Worm (Caenorhabditis elegans) whole organism, L2 larva: Measurements from ENCODE around the gene ncx-5.

Source experiments
- C34F6.9 ChIP-seq: fragments of 150-350 bp; optimal IDR thresholded peaks from 2 replicates; lab custom pipeline; 2014; ENCODE audit warnings: missing biosample characterization, missing genetic modification characterization
- F13H6.1 ChIP-seq: sonication (generic microtip); optimal IDR thresholded peaks from 2 replicates; lab custom pipeline; 2016; ENCODE audit warnings: missing genetic modification characterization, missing compliant biosample characterization
- R02D3.7 ChIP-seq: fragments of 150-350 bp; optimal IDR thresholded peaks from 2 replicates; lab custom pipeline; 2014; ENCODE audit warnings: missing biosample characterization, missing genetic modification characterization
- Y55F3AM.14 ChIP-seq: fragments of 200-800 bp; sonication (Bioruptor generic); optimal IDR thresholded peaks from 2 replicates; lab custom pipeline; 2018; ENCODE audit warnings: mild to moderate bottlenecking, missing genetic modification characterization, missing compliant biosample characterization
- alr-1 ChIP-seq: fragments of 150-350 bp; optimal IDR thresholded peaks from 2 replicates; lab custom pipeline; 2014; ENCODE audit warnings: missing biosample characterization, missing genetic modification characterization
- aly-2 ChIP-seq: fragments of 150-350 bp; optimal IDR thresholded peaks from 2 replicates; lab custom pipeline; 2014; ENCODE audit warnings: missing biosample characterization, missing genetic modification characterization
- blmp-1 ChIP-seq: sonication (generic microtip); optimal IDR thresholded peaks from 2 replicates; lab custom pipeline; 2017; ENCODE audit warnings: missing genetic modification characterization, mild to moderate bottlenecking, missing compliant biosample characterization, antibody characterized with exemption, moderate library complexity; ENCODE audit not compliant: insufficient read depth
- ceh-16 ChIP-seq: fragments of 150-350 bp; optimal IDR thresholded peaks from 2 replicates; lab custom pipeline; 2014; ENCODE audit warnings: missing biosample characterization, missing genetic modification characterization
- ceh-82 ChIP-seq: fragments of 150-350 bp; optimal IDR thresholded peaks from 2 replicates; lab custom pipeline; 2014; ENCODE audit warnings: missing biosample characterization, missing genetic modification characterization
- egl-27 ChIP-seq: sonication (generic microtip); optimal IDR thresholded peaks from 3 replicates; lab custom pipeline; 2017; ENCODE audit warnings: missing biosample characterization, missing genetic modification reagents, missing genetic modification characterization
- elt-1 ChIP-seq: fragments of 150-350 bp; optimal IDR thresholded peaks from 2 replicates; lab custom pipeline; 2014; ENCODE audit warnings: missing biosample characterization, missing genetic modification characterization
- elt-3 ChIP-seq: sonication (generic microtip); optimal IDR thresholded peaks from 2 replicates; lab custom pipeline; 2017; ENCODE audit warnings: missing biosample characterization, missing genetic modification characterization
- fos-1 ChIP-seq: fragments of 150-350 bp; optimal IDR thresholded peaks from 2 replicates; lab custom pipeline; 2014; ENCODE audit warnings: missing biosample characterization, missing genetic modification characterization
- gmeb-1 ChIP-seq: fragments of 150-350 bp; optimal IDR thresholded peaks from 2 replicates; lab custom pipeline; 2014; ENCODE audit warnings: missing biosample characterization, missing genetic modification characterization
- lin-11 ChIP-seq: fragments of 150-350 bp; sonication (generic microtip); optimal IDR thresholded peaks from 2 replicates; lab custom pipeline; 2014; ENCODE audit warnings: missing biosample characterization, missing genetic modification characterization, inconsistent platforms, mixed read lengths
- lin-13 ChIP-seq: fragments of 150-350 bp; optimal IDR thresholded peaks from 2 replicates; lab custom pipeline; 2014; ENCODE audit warnings: missing biosample characterization, missing genetic modification reagents, missing genetic modification characterization
- lin-39 ChIP-seq: fragments of 150-350 bp; optimal IDR thresholded peaks from 2 replicates; lab custom pipeline; 2014; ENCODE audit warnings: missing biosample characterization, missing genetic modification reagents, missing genetic modification characterization
- mab-5 ChIP-seq: fragments of 150-350 bp; optimal IDR thresholded peaks from 2 replicates; lab custom pipeline; 2014; ENCODE audit warnings: missing biosample characterization, missing genetic modification characterization
- mbf-1 ChIP-seq: sonication (generic microtip); optimal IDR thresholded peaks from 2 replicates; lab custom pipeline; 2017; ENCODE audit warnings: missing biosample characterization, missing genetic modification characterization
- mdl-1 ChIP-seq, 2 experiments: fragments of 150-350 bp in 1 of 2; sonication (generic microtip) in 1 of 2; optimal IDR thresholded peaks; 2 replicates each; lab custom pipeline; 2017; ENCODE audit warnings: missing biosample characterization in 2 of 2, missing genetic modification characterization in 2 of 2
- nhr-10 ChIP-seq: sonication (generic microtip); optimal IDR thresholded peaks from 2 replicates; lab custom pipeline; 2017; ENCODE audit warnings: missing biosample characterization, missing genetic modification characterization
- nhr-11 ChIP-seq: fragments of 150-350 bp; optimal IDR thresholded peaks from 2 replicates; lab custom pipeline; 2014; ENCODE audit warnings: missing biosample characterization, missing genetic modification characterization
- nhr-12 ChIP-seq: fragments of 150-350 bp; optimal IDR thresholded peaks from 2 replicates; lab custom pipeline; 2014; ENCODE audit warnings: missing biosample characterization, missing genetic modification characterization
- nhr-129 ChIP-seq: fragments of 150-350 bp; optimal IDR thresholded peaks from 2 replicates; lab custom pipeline; 2014; ENCODE audit warnings: missing biosample characterization, missing genetic modification characterization
- nhr-21 ChIP-seq: fragments of 150-350 bp; optimal IDR thresholded peaks from 2 replicates; lab custom pipeline; 2014; ENCODE audit warnings: missing biosample characterization, missing genetic modification characterization
- nhr-237 ChIP-seq: fragments of 150-350 bp; optimal IDR thresholded peaks from 2 replicates; lab custom pipeline; 2014; ENCODE audit warnings: missing biosample characterization, missing genetic modification characterization
- nhr-25 ChIP-seq: fragments of 150-350 bp; sonication (generic microtip); optimal IDR thresholded peaks from 3 replicates; lab custom pipeline; 2014; ENCODE audit warnings: missing biosample characterization, missing genetic modification characterization
- nhr-6 ChIP-seq: fragments of 150-350 bp; optimal IDR thresholded peaks from 2 replicates; lab custom pipeline; 2014; ENCODE audit warnings: missing biosample characterization, missing genetic modification characterization
- peb-1 ChIP-seq: fragments of 150-350 bp; optimal IDR thresholded peaks from 2 replicates; lab custom pipeline; 2014; ENCODE audit warnings: missing biosample characterization, missing genetic modification characterization
- sem-4 ChIP-seq: fragments of 150-350 bp; optimal IDR thresholded peaks from 2 replicates; lab custom pipeline; 2014; ENCODE audit warnings: missing biosample characterization, missing genetic modification reagents, missing genetic modification characterization
- skn-1 ChIP-seq: sonication (generic microtip); optimal IDR thresholded peaks from 2 replicates; lab custom pipeline; 2017; ENCODE audit warnings: missing biosample characterization, missing genetic modification characterization
- sma-9 ChIP-seq, 2 experiments: fragments of 150-350 bp in 1 of 2; sonication (generic microtip) in 1 of 2; optimal IDR thresholded peaks; 2 replicates each; lab custom pipeline; 2014 to 2016; ENCODE audit warnings: missing genetic modification characterization in 2 of 2, mild to moderate bottlenecking in 1 of 2, missing biosample characterization in 1 of 2, missing compliant biosample characterization in 1 of 2, missing genetic modification reagents in 1 of 2, moderate library complexity in 1 of 2
- snpc-4 ChIP-seq: fragments of 150-350 bp; optimal IDR thresholded peaks from 2 replicates; lab custom pipeline; 2014; ENCODE audit warnings: missing biosample characterization, missing genetic modification characterization
- unc-39 ChIP-seq: fragments of 150-350 bp; optimal IDR thresholded peaks from 2 replicates; lab custom pipeline; 2014; ENCODE audit warnings: missing biosample characterization, missing genetic modification characterization
- unc-62 ChIP-seq: fragments of 150-350 bp; optimal IDR thresholded peaks from 2 replicates; lab custom pipeline; 2014; ENCODE audit warnings: missing biosample characterization, missing genetic modification reagents, missing genetic modification characterization
- zag-1 ChIP-seq: fragments of 150-350 bp; optimal IDR thresholded peaks from 2 replicates; lab custom pipeline; 2014; ENCODE audit warnings: missing biosample characterization, missing genetic modification characterization
- ztf-11 ChIP-seq: sonication (generic microtip); optimal IDR thresholded peaks from 2 replicates; lab custom pipeline; 2017; ENCODE audit warnings: missing biosample characterization, missing genetic modification characterization
- ztf-4 ChIP-seq: fragments of 150-350 bp; optimal IDR thresholded peaks from 2 replicates; lab custom pipeline; 2014; ENCODE audit warnings: missing biosample characterization, missing genetic modification characterization

Gene ncx-5

DNA sequence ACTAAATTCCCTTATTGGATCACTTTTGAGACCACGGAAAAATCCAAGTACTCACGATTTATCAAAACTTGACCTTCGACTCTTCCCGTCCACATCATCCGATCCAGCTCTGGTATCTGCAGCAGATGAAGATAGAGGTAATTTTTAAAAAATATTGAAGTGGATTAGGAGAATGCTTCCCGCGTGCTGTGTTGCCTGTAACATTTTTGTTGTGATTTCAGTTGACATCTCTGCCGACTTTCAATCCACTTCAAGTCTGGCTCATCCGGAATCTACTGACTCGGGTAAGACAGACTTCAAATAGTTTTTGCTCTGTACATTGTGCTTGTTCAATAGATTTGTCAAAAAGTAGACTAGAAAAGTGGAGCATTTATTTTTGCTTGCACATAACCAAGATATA is 14.5 kb downstream of the ncx-5 start:
- TF ChIP-seq F13H6.1 (tag; lab: Kevin White, UChicago) (no peak), mbf-1 (tag; lab: Kevin White, UChicago) (no peak), nhr-25 (tag; lab: Kevin White, UChicago) (no peak), alr-1 (tag; lab: Kevin White, UChicago) (no peak), skn-1 (no peak), elt-3 (no peak), mdl-1 (tag; optimal IDR thresholded peaks at IDR 0.05; lab: Kevin White, UChicago) (no peak), peb-1 (tag; lab: Kevin White, UChicago) (no peak), lin-13 (no peak), sem-4 (no peak), unc-39 (tag; lab: Kevin White, UChicago) (no peak), nhr-237 (tag; lab: Kevin White, UChicago) (no peak), gmeb-1 (tag; lab: Kevin White, UChicago) (no peak), fos-1 (tag; lab: Kevin White, UChicago) (no peak), nhr-11 (tag; lab: Kevin White, UChicago) (no peak), nhr-129 (tag; lab: Kevin White, UChicago) (no peak), ceh-16 (no peak), lin-11 (no peak)

DNA sequence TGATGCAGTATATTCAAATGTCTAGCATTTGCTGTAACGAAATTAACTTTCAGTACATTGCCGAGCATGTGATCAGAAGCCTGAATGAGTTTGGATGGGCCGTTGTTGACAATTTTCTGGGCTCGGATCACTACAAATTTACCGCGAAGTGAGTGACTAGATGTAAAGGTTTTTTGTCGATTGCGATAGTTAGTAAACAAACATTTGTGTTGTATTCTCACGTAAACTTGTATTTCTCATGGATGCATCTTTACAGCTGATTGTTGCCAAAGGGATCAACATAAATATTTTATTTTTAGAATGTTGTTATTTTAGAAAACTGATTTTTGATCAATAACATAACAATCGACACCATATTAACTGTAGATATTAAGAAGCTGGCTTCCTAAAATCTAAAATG is 15.9 kb downstream of the ncx-5 start:
- TF ChIP-seq mdl-1 (tag; optimal IDR thresholded peaks at IDR 0.05; lab: Kevin White, UChicago) (no peak), sem-4 (no peak), ztf-4 (tag; lab: Kevin White, UChicago) (no peak), ztf-11 (tag; lab: Kevin White, UChicago) (no peak), unc-39 (tag; lab: Kevin White, UChicago) (no peak), ceh-16 (no peak), nhr-21 (tag; lab: Kevin White, UChicago) (no peak), zag-1 (no peak), egl-27 (tag; lab: Kevin White, UChicago) (no peak), nhr-237 (tag; lab: Kevin White, UChicago) (no peak), F13H6.1 (tag; lab: Kevin White, UChicago) (no peak), R02D3.7 (tag; lab: Kevin White, UChicago) (no peak), snpc-4 (tag; lab: Kevin White, UChicago) (no peak), blmp-1 (no peak), lin-39 (tag; lab: Kevin White, UChicago) (no peak), nhr-10 (tag; lab: Kevin White, UChicago) (no peak)
- TF ChIP-seq, all 48 proteins: peak for 0

DNA sequence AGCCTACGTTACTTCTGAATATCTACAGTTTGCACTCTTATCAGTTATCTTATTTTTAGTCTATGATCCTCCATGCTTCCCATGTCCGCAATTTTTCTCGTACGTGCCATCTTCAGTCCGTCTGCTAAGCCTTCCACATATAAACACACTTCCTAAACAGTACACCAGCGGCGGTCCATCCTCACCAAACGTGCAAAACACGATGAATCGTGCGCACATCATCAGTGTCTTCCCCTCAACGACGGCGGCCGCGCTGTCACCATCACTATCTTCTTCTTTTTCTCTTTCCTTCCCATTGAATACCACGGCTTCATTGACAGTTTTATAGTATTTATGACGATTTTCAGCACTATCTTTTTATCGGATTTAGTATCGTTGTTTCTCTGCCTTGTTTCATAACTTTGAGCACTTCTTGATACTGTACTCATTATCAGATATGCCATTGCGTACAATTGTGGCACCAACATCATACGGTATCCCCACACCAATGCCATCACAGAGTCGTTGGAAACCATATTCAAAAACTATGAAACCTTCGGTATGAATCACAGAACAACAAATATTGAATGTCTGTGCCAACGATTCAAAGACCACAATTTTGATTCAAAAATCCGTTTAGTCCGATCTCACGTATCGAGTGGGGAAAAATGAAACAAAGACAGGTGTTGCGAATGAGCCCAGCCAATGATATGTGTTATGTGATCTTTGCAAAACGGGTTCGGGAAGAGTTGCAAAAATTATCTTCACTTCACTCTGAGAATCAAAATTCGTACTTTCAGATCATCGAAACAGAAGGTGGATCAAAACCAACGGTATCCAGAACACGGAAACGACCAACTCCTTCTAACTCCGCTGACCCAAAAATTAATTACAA is 16.8 kb downstream of the ncx-5 start:
- TF ChIP-seq nhr-21 (tag; lab: Kevin White, UChicago) (peak; percentile 43), Y55F3AM.14 (GFP tag; lab: Kevin White, UChicago) (peak; percentile 21), elt-1 (no peak), sma-9 (GFP tag; optimal IDR thresholded peaks at IDR 0.05; lab: Kevin White, UChicago) (peak; percentile 36), sma-9 (tag; optimal IDR thresholded peaks at IDR 0.05; lab: Kevin White, UChicago) (no peak), ztf-11 (tag; lab: Kevin White, UChicago) (no peak), C34F6.9 (tag; lab: Kevin White, UChicago) (no peak), mab-5 (tag; lab: Kevin White, UChicago) (no peak)

DNA sequence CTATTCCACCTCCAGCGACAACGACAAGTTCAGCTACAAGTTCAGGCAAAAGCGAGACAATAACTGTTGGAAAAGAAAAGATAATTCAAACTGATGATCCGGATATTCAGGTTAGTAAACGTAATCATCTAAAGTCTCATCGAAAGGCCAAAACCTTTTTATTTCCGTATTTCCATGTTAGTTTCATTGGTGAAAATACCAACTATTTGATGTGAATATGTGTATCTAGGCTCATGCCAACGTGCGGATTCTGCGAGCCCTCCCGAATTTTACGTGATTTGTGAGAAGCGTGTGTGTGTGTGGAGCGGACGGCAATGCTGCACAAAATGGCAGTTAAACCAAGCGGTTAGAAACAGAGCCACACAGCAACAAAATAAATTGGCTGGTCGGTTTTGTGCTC is 18.9 kb downstream of the ncx-5 start:
- TF ChIP-seq alr-1 (tag; lab: Kevin White, UChicago), result no peak
- TF ChIP-seq nhr-129 (tag; lab: Kevin White, UChicago), result peak; percentile 27

DNA sequence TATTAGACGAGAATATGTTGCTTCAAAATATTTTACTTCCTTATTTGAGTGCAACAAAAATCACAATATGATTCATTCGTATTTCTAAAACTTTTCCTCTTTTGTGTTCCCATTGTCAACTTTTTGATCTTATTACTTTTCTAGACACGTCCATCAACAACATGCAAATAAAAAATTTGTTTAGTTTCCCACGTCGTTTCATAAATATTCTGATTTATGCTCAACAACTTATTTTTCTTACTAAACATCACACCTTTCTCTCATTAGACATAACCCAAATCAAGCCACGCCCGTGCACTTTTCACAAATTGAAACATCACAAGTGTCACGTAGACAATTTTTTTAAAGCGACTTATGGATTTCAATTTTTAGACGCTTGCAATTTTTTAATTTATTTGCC is 20.1 kb downstream of the ncx-5 start:
- TF ChIP-seq gmeb-1 (tag; lab: Kevin White, UChicago), result no peak
- no peak for TF ChIP-seq nhr-6 (tag; lab: Kevin White, UChicago)
- TF ChIP-seq nhr-12 (tag; lab: Kevin White, UChicago), result no peak
- no peak for TF ChIP-seq blmp-1
- no peak for TF ChIP-seq nhr-129 (tag; lab: Kevin White, UChicago)
- no peak for TF ChIP-seq unc-39 (tag; lab: Kevin White, UChicago)
- no peak for TF ChIP-seq unc-62 (GFP tag; lab: Kevin White, UChicago)
- no peak for TF ChIP-seq aly-2 (tag; lab: Kevin White, UChicago)
- TF ChIP-seq egl-27 (tag; lab: Kevin White, UChicago), result no peak
- TF ChIP-seq ceh-82 (tag; lab: Kevin White, UChicago), result no peak
- TF ChIP-seq mab-5 (tag; lab: Kevin White, UChicago), result no peak
- no peak for TF ChIP-seq elt-1
- TF ChIP-seq lin-11, result no peak
- TF ChIP-seq ztf-4 (tag; lab: Kevin White, UChicago), result no peak
